Fruit fly (Drosophila melanogaster): ENCODE data around the gene MED31.
A peak's percentile ranks its signal among the peaks of the same experiment; 100 is the strongest.

The MED31 gene

DNA sequence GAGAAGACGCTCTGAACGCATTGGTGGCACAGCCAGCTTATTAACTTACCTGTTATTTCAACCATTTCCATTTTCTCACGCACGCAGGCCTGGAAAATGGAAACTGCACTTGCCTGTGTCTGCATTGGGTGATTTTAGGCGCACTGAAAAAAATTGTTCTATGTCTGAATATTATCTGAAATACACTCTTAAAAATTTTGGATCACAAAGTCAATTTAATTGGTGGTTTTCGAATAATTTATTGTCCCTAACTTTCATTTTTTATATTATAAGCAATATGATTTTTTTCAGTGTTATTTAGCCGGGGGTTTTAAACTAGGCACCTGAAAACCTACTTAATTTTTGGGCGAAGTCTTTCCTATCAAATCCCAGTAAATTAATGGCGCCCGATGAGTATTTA is 21.3 kb downstream of the MED31 start (continued):
- TF ChIP-seq cg (GFP tag; optimal IDR thresholded peaks at IDR 0.05) = no peak
- TF ChIP-seq Sry-δ (GFP tag; optimal IDR thresholded peaks at IDR 0.05) = peak; percentile 33
- peak; percentile 35 for TF ChIP-seq NfI (GFP tag; optimal IDR thresholded peaks at IDR 0.05)
- TF ChIP-seq Pdp1 (GFP tag; optimal IDR thresholded peaks at IDR 0.05) = peak; percentile 24 to 74
- TF ChIP-seq CG13775 (GFP tag; optimal IDR thresholded peaks at IDR 0.05) = peak; percentile 41
- peak; percentile 14; the same call in 1 of the 2 replicates for TF ChIP-seq Ravus (GFP tag; IDR thresholded peaks at IDR 0.05)
- TF ChIP-seq crc (GFP tag; optimal IDR thresholded peaks at IDR 0.05) = peak; percentile 37
- TF ChIP-seq Camta (GFP tag; optimal IDR thresholded peaks at IDR 0.05) = peak; percentile 76
- TF ChIP-seq zen2 (GFP tag; IDR thresholded peaks at IDR 0.05; ENCODE audit: partially characterized antibody) = no peak
- TF ChIP-seq Trl (optimal IDR thresholded peaks at IDR 0.05) = no peak
- peak; percentile 72 for TF ChIP-seq Trl (GFP tag; optimal IDR thresholded peaks at IDR 0.05)
- TF ChIP-seq Atf6 (GFP tag; IDR thresholded peaks at IDR 0.05) = peak; percentile 35; the same call in 1 of the 2 replicates
- TF ChIP-seq CG11504 (tag; optimal IDR thresholded peaks at IDR 0.05) = peak; percentile 88
- TF ChIP-seq jigr1 (GFP tag; IDR thresholded peaks at IDR 0.05) = no peak; the same call in 2 of the 3 replicates
- peak; percentile 74 for TF ChIP-seq CG7357 (GFP tag; IDR thresholded peaks at IDR 0.05)
- no peak for TF ChIP-seq CG3163 (GFP tag; optimal IDR thresholded peaks at IDR 0.05)
- peak; percentile 40 for TF ChIP-seq gro (GFP tag; optimal IDR thresholded peaks at IDR 0.05)
- TF ChIP-seq slbo (GFP tag; IDR thresholded peaks at IDR 0.05) = peak; percentile 60
- peak; percentile 36 for TF ChIP-seq p53 (GFP tag; optimal IDR thresholded peaks at IDR 0.05)
- peak; percentile 58; the same call in 1 of the 2 replicates for TF ChIP-seq CG17612 (GFP tag; IDR thresholded peaks at IDR 0.05)
- TF ChIP-seq Aef1 (GFP tag; IDR thresholded peaks at IDR 0.05) = peak; percentile 68
- peak; percentile 86 for TF ChIP-seq unpg (GFP tag; optimal IDR thresholded peaks at IDR 0.05)
- TF ChIP-seq rib (GFP tag; IDR thresholded peaks at IDR 0.05) = no peak
- TF ChIP-seq Neu2 (GFP tag; optimal IDR thresholded peaks at IDR 0.05; ENCODE audit: borderline replicate concordance) = peak; percentile 65
- peak; percentile 39 for TF ChIP-seq CG15479 (GFP tag; optimal IDR thresholded peaks at IDR 0.05)
- peak; percentile 21; the same call in 1 of the 2 replicates for TF ChIP-seq danr (GFP tag; IDR thresholded peaks at IDR 0.05)
- TF ChIP-seq pfk (GFP tag; optimal IDR thresholded peaks at IDR 0.05) = no peak
- peak; percentile 29 for TF ChIP-seq slou (GFP tag; optimal IDR thresholded peaks at IDR 0.05)
- TF ChIP-seq CG15269 (tag; optimal IDR thresholded peaks at IDR 0.05) = peak; percentile 62
- no peak for TF ChIP-seq bigmax (GFP tag; optimal IDR thresholded peaks at IDR 0.05)
- peak; percentile 94 for TF ChIP-seq vvl (GFP tag; IDR thresholded peaks at IDR 0.05)
- TF ChIP-seq hkb (optimal IDR thresholded peaks at IDR 0.05) = no peak
- TF ChIP-seq hkb (GFP tag; IDR thresholded peaks at IDR 0.05) = peak; percentile 89
- TF ChIP-seq CG9727 (GFP tag; optimal IDR thresholded peaks at IDR 0.05) = peak; percentile 87
- TF ChIP-seq Hr51 (GFP tag; optimal IDR thresholded peaks at IDR 0.05) = peak in 1 of 2 experiments; percentile 80
- TF ChIP-seq CG11247 (GFP tag; IDR thresholded peaks at IDR 0.05) = peak; percentile 53
- TF ChIP-seq Taf1 (GFP tag; IDR thresholded peaks at IDR 0.05) = 0 out of 2 replicates have a peak, but pooled peaks have one; percentile 10
- TF ChIP-seq Dref (GFP tag; IDR thresholded peaks at IDR 0.05) = no peak
- no peak for TF ChIP-seq CG18011 (GFP tag; optimal IDR thresholded peaks at IDR 0.05)
- peak; percentile 78 for TF ChIP-seq Max (GFP tag; optimal IDR thresholded peaks at IDR 0.05)
- peak; percentile 71; the same call in 2 of the 3 replicates for TF ChIP-seq B-H1 (GFP tag; IDR thresholded peaks at IDR 0.05)
- TF ChIP-seq CG12104 (GFP tag; optimal IDR thresholded peaks at IDR 0.05) = peak; percentile 38
- peak; percentile 94 for TF ChIP-seq CG10979 (tag; optimal IDR thresholded peaks at IDR 0.05)
- peak; percentile 29 for TF ChIP-seq run (tag; optimal IDR thresholded peaks at IDR 0.05)
- peak; percentile 62 for TF ChIP-seq jing (GFP tag; optimal IDR thresholded peaks at IDR 0.05)
- TF ChIP-seq lola (GFP tag; optimal IDR thresholded peaks at IDR 0.05) = peak in 1 of 3 experiments; percentile 67
- TF ChIP-seq CG1647 (GFP tag; optimal IDR thresholded peaks at IDR 0.05) = peak; percentile 64
- peak; percentile 88 for TF ChIP-seq fd96Cb (tag; optimal IDR thresholded peaks at IDR 0.05)
- TF ChIP-seq CG14860 (GFP tag; IDR thresholded peaks at IDR 0.05; ENCODE audit: partially characterized antibody) = no peak
- peak; percentile 48 for TF ChIP-seq Hmr (GFP tag; optimal IDR thresholded peaks at IDR 0.05)
- TF ChIP-seq Rx (GFP tag; IDR thresholded peaks at IDR 0.05) = peak; percentile 72
